Worm (Caenorhabditis elegans): Measurements from ENCODE around the gene lron-13.

DNA sequence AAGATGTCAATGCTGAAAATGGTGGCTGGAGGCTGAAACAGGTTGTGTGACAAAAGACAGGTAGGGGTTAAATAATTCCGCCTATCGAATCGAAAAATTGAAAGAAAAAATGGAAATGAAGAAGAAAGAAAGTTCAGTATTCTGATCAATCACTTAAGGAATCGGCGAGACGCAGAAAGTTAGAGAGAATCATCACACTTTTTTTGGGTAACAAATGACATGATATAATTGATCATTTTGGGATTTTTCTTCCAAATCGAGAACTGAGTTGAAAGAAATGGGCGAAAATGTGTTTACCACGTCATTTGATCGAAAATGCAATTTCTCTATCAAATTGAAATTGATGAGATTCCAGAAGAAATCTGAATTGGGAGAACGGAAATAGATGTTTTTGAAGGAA is 28.8 kb downstream of the lron-13 start:
- TF ChIP-seq him-1 (tag; optimal IDR thresholded peaks at IDR 0.05) (no peak), dao-5 (tag; optimal IDR thresholded peaks at IDR 0.05) (no peak), W03F9.2 (tag; optimal IDR thresholded peaks at IDR 0.05) (no peak)

Measured in whole organism, L4/young adult.